Worm (Caenorhabditis elegans) whole organism, mixed stage, embryonic: ENCODE measurements around the gene atf-7.

Experiments
- M03D4.4 ChIP-seq: sonication (generic microtip); optimal IDR thresholded peaks from 2 replicates; lab custom pipeline; 2017; ENCODE audit warnings: mild to moderate bottlenecking, missing genetic modification characterization, missing compliant biosample characterization
- bed-3 ChIP-seq: fragments of 200-800 bp; sonication (Bioruptor generic); optimal IDR thresholded peaks from 3 replicates; lab custom pipeline; 2018; ENCODE audit warnings: mild to moderate bottlenecking, missing genetic modification characterization, moderate library complexity, missing compliant biosample characterization
- blmp-1 ChIP-seq: fragments of 150-350 bp; optimal IDR thresholded peaks from 2 replicates; lab custom pipeline; 2014; ENCODE audit warnings: missing biosample characterization, missing genetic modification characterization
- ceh-39 ChIP-seq: fragments of 150-350 bp; optimal IDR thresholded peaks from 2 replicates; lab custom pipeline; 2014; ENCODE audit warnings: missing biosample characterization, missing genetic modification characterization
- ceh-43 ChIP-seq: fragments of 200-800 bp; sonication (Bioruptor generic); optimal IDR thresholded peaks from 2 replicates; lab custom pipeline; 2018; ENCODE audit warnings: mild to moderate bottlenecking, missing genetic modification characterization, moderate library complexity, missing compliant biosample characterization
- ceh-83 ChIP-seq: fragments of 200-800 bp; sonication (Bioruptor generic); optimal IDR thresholded peaks from 2 replicates; lab custom pipeline; 2018; ENCODE audit warnings: mild to moderate bottlenecking, missing genetic modification characterization, missing compliant biosample characterization
- ces-1 ChIP-seq: fragments of 150-350 bp; optimal IDR thresholded peaks from 2 replicates; lab custom pipeline; 2014; ENCODE audit warnings: missing biosample characterization, missing genetic modification reagents, missing genetic modification characterization
- cnd-1 ChIP-seq: fragments of 200-800 bp; sonication (Bioruptor generic); optimal IDR thresholded peaks from 2 replicates; lab custom pipeline; 2018; ENCODE audit warnings: mild to moderate bottlenecking, missing genetic modification characterization, missing compliant biosample characterization
- drap-1 ChIP-seq: fragments of 200-800 bp; sonication (Bioruptor generic); optimal IDR thresholded peaks from 3 replicates; lab custom pipeline; 2018; ENCODE audit warnings: mild to moderate bottlenecking, missing genetic modification characterization, missing compliant biosample characterization
- elt-1 ChIP-seq: sonication (generic microtip); optimal IDR thresholded peaks from 2 replicates; lab custom pipeline; 2017; ENCODE audit warnings: missing genetic modification characterization, mild to moderate bottlenecking, missing compliant biosample characterization, antibody characterized with exemption, moderate library complexity, borderline replicate concordance; ENCODE audit not compliant: insufficient read depth
- elt-3 ChIP-seq: fragments of 150-350 bp; optimal IDR thresholded peaks from 2 replicates; lab custom pipeline; 2014; ENCODE audit warnings: missing biosample characterization, missing genetic modification characterization
- flh-1 ChIP-seq: fragments of 200-800 bp; sonication (Bioruptor generic); optimal IDR thresholded peaks from 2 replicates; lab custom pipeline; 2018; ENCODE audit warnings: mild to moderate bottlenecking, missing genetic modification characterization, moderate library complexity, missing compliant biosample characterization
- ham-2 ChIP-seq: fragments of 200-800 bp; sonication (Bioruptor generic); optimal IDR thresholded peaks from 2 replicates; lab custom pipeline; 2018; ENCODE audit warnings: mild to moderate bottlenecking, missing genetic modification characterization, missing compliant biosample characterization
- hlh-1 ChIP-seq: fragments of 150-350 bp; optimal IDR thresholded peaks from 2 replicates; lab custom pipeline; 2014; ENCODE audit warnings: missing biosample characterization, missing genetic modification reagents, missing genetic modification characterization
- lin-13 ChIP-seq: fragments of 150-350 bp; optimal IDR thresholded peaks from 2 replicates; lab custom pipeline; 2014; ENCODE audit warnings: missing biosample characterization, missing genetic modification characterization
- lin-32 ChIP-seq: fragments of 200-800 bp; sonication (Bioruptor generic); optimal IDR thresholded peaks from 2 replicates; lab custom pipeline; 2018; ENCODE audit warnings: mild to moderate bottlenecking, missing genetic modification characterization, missing compliant biosample characterization
- lsy-2 ChIP-seq: fragments of 150-350 bp; optimal IDR thresholded peaks from 2 replicates; lab custom pipeline; 2014; ENCODE audit warnings: missing biosample characterization, missing genetic modification characterization
- mab-5 ChIP-seq: fragments of 150-350 bp; optimal IDR thresholded peaks from 2 replicates; lab custom pipeline; 2014; ENCODE audit warnings: missing biosample characterization, missing genetic modification characterization
- mep-1 ChIP-seq: fragments of 150-350 bp; optimal IDR thresholded peaks from 2 replicates; lab custom pipeline; 2017; ENCODE audit warnings: missing biosample characterization, missing genetic modification reagents, missing genetic modification characterization, inconsistent platforms
- mls-2 ChIP-seq: sonication (generic microtip); optimal IDR thresholded peaks from 2 replicates; lab custom pipeline; 2016; ENCODE audit warnings: mild to moderate bottlenecking, missing genetic modification characterization, moderate library complexity, missing compliant biosample characterization
- nhr-12 ChIP-seq: fragments of 150-350 bp; optimal IDR thresholded peaks from 2 replicates; lab custom pipeline; 2014; ENCODE audit warnings: missing biosample characterization, missing genetic modification characterization
- nhr-2 ChIP-seq: fragments of 150-350 bp; optimal IDR thresholded peaks from 2 replicates; lab custom pipeline; 2014; ENCODE audit warnings: missing biosample characterization, missing genetic modification characterization
- nhr-237 ChIP-seq: fragments of 150-350 bp; optimal IDR thresholded peaks from 2 replicates; lab custom pipeline; 2014; ENCODE audit warnings: missing biosample characterization, missing genetic modification characterization
- nhr-28 ChIP-seq: fragments of 150-350 bp; optimal IDR thresholded peaks from 2 replicates; lab custom pipeline; 2014; ENCODE audit warnings: missing biosample characterization, missing genetic modification characterization
- nhr-76 ChIP-seq: sonication (generic microtip); optimal IDR thresholded peaks from 2 replicates; lab custom pipeline; 2017; ENCODE audit warnings: missing biosample characterization, missing genetic modification characterization
- pha-4 ChIP-seq: fragments of 150-350 bp; optimal IDR thresholded peaks from 2 replicates; lab custom pipeline; 2018; ENCODE audit warnings: missing biosample characterization, missing genetic modification reagents, missing genetic modification characterization
- sem-2 ChIP-seq: fragments of 200-800 bp; sonication (Bioruptor generic); optimal IDR thresholded peaks from 2 replicates; lab custom pipeline; 2018; ENCODE audit warnings: mild to moderate bottlenecking, missing genetic modification characterization, missing compliant biosample characterization
- snpc-4 ChIP-seq: fragments of 150-350 bp; optimal IDR thresholded peaks from 2 replicates; lab custom pipeline; 2014; ENCODE audit warnings: missing biosample characterization, missing genetic modification characterization
- sptf-1 ChIP-seq: sonication (generic microtip); optimal IDR thresholded peaks from 2 replicates; lab custom pipeline; 2017; ENCODE audit warnings: mild to moderate bottlenecking, missing genetic modification characterization, moderate library complexity, missing compliant biosample characterization
- tbx-8 ChIP-seq: fragments of 200-800 bp; sonication (Bioruptor generic); optimal IDR thresholded peaks from 2 replicates; lab custom pipeline; 2018; ENCODE audit warnings: mild to moderate bottlenecking, missing genetic modification characterization, moderate library complexity, missing compliant biosample characterization
- unc-120 ChIP-seq: sonication (generic microtip); optimal IDR thresholded peaks from 2 replicates; lab custom pipeline; 2017; ENCODE audit warnings: missing genetic modification characterization, missing compliant biosample characterization; ENCODE audit not compliant: poor library complexity, severe bottlenecking
- unc-39 ChIP-seq: fragments of 150-350 bp; optimal IDR thresholded peaks from 2 replicates; lab custom pipeline; 2014; ENCODE audit warnings: missing biosample characterization, missing genetic modification characterization
- unc-62 ChIP-seq: fragments of 150-350 bp; optimal IDR thresholded peaks from 2 replicates; lab custom pipeline; 2014; ENCODE audit warnings: missing biosample characterization, missing genetic modification reagents, missing genetic modification characterization
- zip-8 ChIP-seq: fragments of 150-350 bp; optimal IDR thresholded peaks from 2 replicates; lab custom pipeline; 2014; ENCODE audit warnings: missing biosample characterization, missing genetic modification characterization
- ztf-11 ChIP-seq: fragments of 150-350 bp; optimal IDR thresholded peaks from 2 replicates; lab custom pipeline; 2014; ENCODE audit warnings: missing biosample characterization, missing genetic modification characterization

Gene atf-7

ce11 chrIII:4475428-4475968 lies 23.3 kb downstream of the atf-7 start, which contains the start of gene rps-1 (continued):
- peak; percentile 75 for TF ChIP-seq drap-1 (GFP tag; lab: Kevin White, UChicago)
- peak; percentile 34 for TF ChIP-seq flh-1 (GFP tag; lab: Kevin White, UChicago)

ce11 chrIII:4474908-4475307 lies 23.9 kb downstream of the atf-7 start, which contains the start of gene ifet-1:
Gene ifet-1, minus strand, starts transcription at chrIII:4475150.
- TF ChIP-seq pha-4, result no peak

ce11 chrIII:4470793-4471192 lies 28.1 kb downstream of the atf-7 start:
- peak; percentile 83 for TF ChIP-seq lin-32
- TF ChIP-seq elt-3 (tag; lab: Kevin White, UChicago), result no peak
- TF ChIP-seq pha-4, result peak; percentile 37
- TF ChIP-seq mab-5, result no peak
- peak; percentile 78 for TF ChIP-seq ham-2 (GFP tag; lab: Kevin White, UChicago)
- TF ChIP-seq ztf-11 (tag; lab: Kevin White, UChicago), result peak; percentile 16
- TF ChIP-seq ceh-43 (GFP tag; lab: Kevin White, UChicago), result peak; percentile 85
- TF ChIP-seq nhr-12 (tag; lab: Kevin White, UChicago), result peak; percentile 54
- no peak for TF ChIP-seq zip-8
- TF ChIP-seq M03D4.4 (tag; lab: Kevin White, UChicago), result peak; percentile 94
- TF ChIP-seq ces-1, result peak; percentile 17
- TF ChIP-seq nhr-2 (tag; lab: Kevin White, UChicago), result peak; percentile 20
- TF ChIP-seq ceh-39, result peak; percentile 52
- TF ChIP-seq nhr-76 (tag; lab: Kevin White, UChicago), result no peak
- peak; percentile 82 for TF ChIP-seq tbx-8
- peak; percentile 85 for TF ChIP-seq unc-120 (tag; lab: Kevin White, UChicago)
- peak; percentile 90 for TF ChIP-seq sem-2 (GFP tag; lab: Kevin White, UChicago)
- peak; percentile 10 for TF ChIP-seq unc-62
- peak; percentile 20 for TF ChIP-seq hlh-1 (tag; lab: Kevin White, UChicago)
- peak; percentile 40 for TF ChIP-seq unc-39 (tag; lab: Kevin White, UChicago)
- TF ChIP-seq lin-13 (tag; lab: Kevin White, UChicago), result peak; percentile 30
- no peak for TF ChIP-seq blmp-1 (tag; lab: Kevin White, UChicago)
- peak; percentile 95 for TF ChIP-seq cnd-1 (tag; lab: Kevin White, UChicago)
- peak; percentile 90 for TF ChIP-seq drap-1 (GFP tag; lab: Kevin White, UChicago)
- no peak for TF ChIP-seq elt-1 (tag; lab: Kevin White, UChicago)
- peak; percentile 73 for TF ChIP-seq mep-1
- TF ChIP-seq bed-3 (GFP tag; lab: Kevin White, UChicago), result peak; percentile 81
- TF ChIP-seq snpc-4 (tag; lab: Kevin White, UChicago), result no peak
- TF ChIP-seq nhr-237 (tag; lab: Kevin White, UChicago), result no peak
- no peak for TF ChIP-seq nhr-28
- peak; percentile 96 for TF ChIP-seq mls-2 (tag; lab: Kevin White, UChicago)
- TF ChIP-seq flh-1 (GFP tag; lab: Kevin White, UChicago), result peak; percentile 76
- peak; percentile 97 for TF ChIP-seq ceh-83
- peak; percentile 45 for TF ChIP-seq lsy-2
- peak; percentile 96 for TF ChIP-seq sptf-1 (tag; lab: Kevin White, UChicago)
- TF ChIP-seq, all 35 proteins: peak for 26

- TF ChIP-seq nhr-2 (tag; lab: Kevin White, UChicago), result peak; percentile 25
- no peak for TF ChIP-seq lin-13 (tag; lab: Kevin White, UChicago)
- TF ChIP-seq, all 35 proteins: peak for 1
Observed at ce11 chrIII:4468812-4469211, 30.0 kb downstream of the atf-7 start, which contains the start of gene mstr-2. Gene mstr-2, plus strand, starts transcription at chrIII:4469112.
